Fruit fly (Drosophila melanogaster) ovary, adult (tissue): ENCODE data around the gene Gk2.

ENCODE experiments used
- CG17801 ChIP-seq: fragments of 200-800 bp; optimal IDR thresholded peaks from 2 replicates; lab custom pipeline; 2019; ENCODE audit warnings: missing biosample characterization, mild to moderate bottlenecking, missing genetic modification characterization, moderate library complexity; ENCODE audit not compliant: partially characterized antibody

Gene Gk2

dm6 chr3L:1730873-1731272, 7.3 kb upstream of the Gk2 start, which contains the start of gene drpr:
drpr (minus strand) TSS chr3L:1731107.
- TF ChIP-seq CG17801 = peak; percentile 45

DNA sequence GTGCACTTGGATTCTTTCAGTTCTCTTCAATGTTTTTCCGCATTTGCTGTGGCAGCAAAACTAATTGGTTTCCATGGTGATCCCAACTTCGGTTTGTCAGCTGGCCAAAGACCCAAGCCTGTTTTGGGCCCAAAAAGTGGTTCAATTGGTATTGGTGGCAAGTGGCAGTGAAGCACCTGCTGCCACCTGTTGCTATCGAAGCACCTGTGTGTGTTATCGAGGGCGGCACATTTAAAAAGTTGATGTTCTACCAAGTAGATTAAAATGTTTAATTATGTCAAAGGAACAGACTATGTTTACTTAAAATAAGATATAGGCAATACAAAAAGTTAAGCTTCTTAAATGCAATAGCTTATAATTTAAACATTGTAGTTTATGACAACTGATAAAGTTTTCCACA, 2.6 kb upstream of the Gk2 start, which contains the start of gene Oseg4:
TSS of gene Oseg4 (minus strand) at position 165 of the 400 bp plus-strand sequence.
- TF ChIP-seq CG17801 = no peak

DNA sequence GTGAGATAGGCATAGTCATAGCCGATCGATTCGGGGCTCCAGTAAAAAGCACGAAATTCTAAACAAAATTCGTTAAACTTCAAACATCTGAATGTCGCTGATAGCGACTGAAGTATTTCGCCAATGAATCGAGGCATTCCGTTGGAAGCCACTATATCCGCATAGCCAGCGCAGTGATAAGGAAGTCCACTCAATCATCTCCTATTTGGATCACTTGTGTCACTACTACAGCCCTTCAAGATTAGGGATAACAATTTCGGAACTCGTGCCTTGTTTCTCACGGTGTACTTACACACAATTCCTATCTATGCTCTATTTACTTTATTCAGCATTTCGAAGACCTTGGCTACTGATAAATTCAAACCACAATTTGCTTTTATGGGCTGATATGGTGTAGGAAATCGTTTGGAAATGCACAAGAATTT, 297 bp upstream of the Gk2 start, which contains the start of gene PIG-Wb:
TSS of gene PIG-Wb (minus strand) at position 209 of the 425 bp plus-strand sequence.
- TF ChIP-seq CG17801 = no peak

DNA sequence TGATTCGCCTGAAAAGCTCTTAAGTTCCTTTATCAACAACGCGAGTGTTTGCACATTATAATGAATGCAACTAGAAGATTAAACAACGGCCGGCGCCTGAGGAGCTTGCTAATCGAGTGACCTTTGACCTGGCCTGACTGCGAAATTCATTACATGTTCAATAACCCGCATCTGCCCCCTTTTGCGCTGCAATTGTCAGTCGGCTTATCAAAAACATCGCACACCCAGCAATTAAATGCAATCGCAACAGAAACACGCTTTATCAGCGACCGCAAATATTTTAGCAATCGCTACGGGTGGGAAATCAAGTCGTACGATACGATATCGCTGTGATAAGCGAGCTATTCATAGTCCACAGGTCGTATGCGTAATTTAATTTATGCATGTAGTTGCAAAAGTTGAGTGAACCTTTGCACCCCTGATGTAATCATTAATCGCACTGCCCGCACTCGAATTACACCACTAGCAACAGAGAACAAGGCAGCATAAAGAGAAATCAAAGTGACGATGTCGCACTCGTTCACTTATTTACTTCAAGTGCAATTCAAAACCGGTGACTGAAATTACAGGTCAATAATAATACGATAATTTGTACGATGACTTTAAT, 1.4 kb downstream of the Gk2 start:
- TF ChIP-seq CG17801 = peak; percentile 3

- TF ChIP-seq CG17801 = no peak
Observed at dm6 chr3L:1740129-1740975, 2.1 kb downstream of the Gk2 start.

dm6 chr3L:1741107-1741506, 2.9 kb downstream of the Gk2 start:
- TF ChIP-seq CG17801 = no peak

DNA sequence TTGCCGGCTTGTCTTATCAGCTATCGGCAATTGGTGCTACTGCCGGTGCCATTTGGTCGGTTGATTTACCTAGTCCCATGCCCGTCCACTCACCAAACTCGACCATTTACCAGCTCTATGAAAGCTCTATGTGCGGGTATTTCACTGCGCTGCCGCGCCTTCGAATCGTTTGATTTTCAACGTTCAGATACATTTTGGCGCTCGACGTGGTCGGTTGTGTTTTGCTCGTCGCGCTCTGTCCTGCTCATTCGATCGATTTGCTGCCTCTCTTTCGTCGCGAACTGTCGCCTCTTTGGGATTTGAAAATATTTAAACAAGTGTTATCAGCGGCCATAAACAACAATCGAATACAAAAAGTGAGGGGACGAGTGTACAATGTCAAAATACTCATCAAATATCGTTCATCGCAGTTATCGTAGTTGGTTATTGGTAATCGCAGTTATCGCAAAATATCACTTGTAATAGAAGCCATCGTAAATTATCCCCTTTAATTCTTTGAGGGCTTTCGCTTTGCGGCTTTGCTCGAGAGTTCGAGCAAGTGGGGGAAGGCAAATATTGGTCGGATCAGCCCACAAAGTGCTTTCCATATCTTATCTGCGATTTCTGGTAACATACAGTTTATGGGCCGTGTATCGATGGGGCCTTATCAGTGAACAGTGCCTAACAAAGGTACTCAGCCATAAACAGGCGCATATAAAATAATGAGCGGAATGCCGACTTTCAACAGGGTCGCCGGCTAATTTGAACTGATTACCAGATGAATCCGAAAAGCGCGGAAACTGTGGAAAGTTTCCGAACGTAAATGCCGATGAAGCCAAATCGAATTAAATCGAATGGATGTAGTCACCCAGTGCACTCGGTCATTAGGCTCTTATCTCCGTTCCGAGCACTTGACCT, 3.7 kb downstream of the Gk2 start:
- no peak for TF ChIP-seq CG17801

DNA sequence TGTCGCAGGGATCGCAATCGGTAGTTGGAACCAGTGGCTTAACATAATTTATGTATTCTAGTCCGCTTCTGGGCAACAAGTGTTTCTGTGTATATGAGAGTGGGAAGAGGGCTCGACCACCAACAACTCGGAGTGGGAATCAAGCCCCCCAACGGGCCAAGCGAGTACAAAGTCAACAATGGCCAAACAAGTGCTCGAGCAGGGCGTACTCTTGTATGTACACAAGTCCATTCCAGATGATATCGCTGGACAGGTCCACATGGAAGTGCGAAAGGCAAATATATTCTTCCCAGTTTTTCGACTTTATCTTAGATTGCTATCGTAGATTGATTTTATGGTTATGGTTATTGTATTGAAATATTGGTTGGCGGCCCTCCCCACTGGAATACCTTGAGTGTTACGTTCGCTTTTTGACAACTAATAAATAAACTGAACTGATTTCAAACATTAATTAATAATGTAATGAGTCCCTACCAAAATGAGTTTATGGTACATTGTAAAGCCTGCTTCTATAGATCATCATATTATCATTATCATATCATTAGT, 4.4 kb downstream of the Gk2 start:
- TF ChIP-seq CG17801 = no peak

DNA sequence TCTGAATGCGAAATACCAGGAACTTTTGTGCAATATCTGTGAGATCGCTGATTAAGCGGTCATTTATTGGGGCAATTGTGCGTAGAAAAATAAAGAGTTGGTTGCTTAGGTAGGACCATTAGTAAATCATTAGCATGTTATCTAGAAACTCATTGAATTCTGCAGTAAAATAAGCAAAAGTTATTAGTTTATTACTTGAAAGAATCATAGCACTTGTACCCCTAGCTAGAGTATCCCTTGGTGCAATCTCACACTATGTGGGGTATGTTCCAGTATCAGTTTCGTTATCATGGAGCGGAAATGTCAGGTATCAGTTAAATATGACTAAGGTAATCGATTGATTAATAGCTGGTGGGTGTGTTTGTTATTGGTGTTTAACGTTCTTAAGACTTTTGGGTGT, 7.2 kb downstream of the Gk2 start:
- no peak for TF ChIP-seq CG17801

dm6 chr3L:1746338-1747199, 8.4 kb downstream of the Gk2 start, which contains the start of gene CG13921:
CG13921 (plus strand) TSS chr3L:1746907.
- peak; percentile 98 for TF ChIP-seq CG17801

dm6 chr3L:1748218-1748617, 10.0 kb downstream of the Gk2 start:
- TF ChIP-seq CG17801 = no peak

- no peak for TF ChIP-seq CG17801
Observed at dm6 chr3L:1754262-1754661, 16.1 kb downstream of the Gk2 start.

DNA sequence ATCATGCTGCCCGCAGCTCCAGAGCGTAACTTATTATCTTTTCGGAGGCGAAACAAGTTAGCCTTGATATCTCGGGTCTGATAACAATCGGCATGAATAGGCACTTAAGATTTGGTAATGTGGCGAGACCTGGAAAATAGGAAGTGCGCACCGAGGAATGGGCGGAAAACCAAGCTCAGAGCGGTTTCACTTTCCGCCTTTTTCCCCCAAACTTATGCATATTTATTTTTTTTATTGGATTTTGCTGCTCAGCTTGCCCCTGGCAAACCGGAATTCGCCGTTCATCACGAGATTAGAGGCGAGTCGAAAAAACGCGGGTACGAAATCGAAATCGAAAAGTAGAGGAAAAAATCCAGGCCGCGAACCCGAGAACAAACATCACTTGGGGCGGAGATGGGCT, 16.7 kb downstream of the Gk2 start:
- no peak for TF ChIP-seq CG17801

DNA sequence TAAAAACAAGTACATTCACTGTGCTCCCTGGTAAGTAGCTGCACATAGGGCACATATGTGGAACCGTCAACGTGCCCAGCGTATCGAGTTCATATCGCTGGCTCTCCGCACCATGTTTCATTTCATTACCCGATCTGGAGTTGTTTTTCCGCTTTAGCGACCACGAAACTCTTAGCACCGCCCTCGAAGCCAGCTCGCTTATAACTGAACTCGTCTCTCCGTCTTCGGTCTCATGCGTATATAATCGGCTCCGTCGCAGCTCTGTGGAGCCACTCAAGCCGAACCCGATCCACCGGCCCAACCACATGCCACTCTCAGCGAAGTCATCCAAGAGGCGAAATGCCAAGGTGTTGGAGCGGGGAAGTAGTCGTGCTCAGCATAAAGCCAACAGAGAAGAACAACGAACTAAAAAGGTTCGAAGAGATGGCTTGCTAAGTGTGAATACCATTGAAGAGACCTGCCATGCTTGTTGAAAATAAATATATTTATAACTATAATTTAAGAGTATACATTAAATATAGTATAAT, 17.3 kb downstream of the Gk2 start, which contains the start of gene Cht2:
TSS of gene Cht2 (minus strand) at position 477 of the 527 bp plus-strand sequence.
- TF ChIP-seq CG17801 = peak; percentile 56

DNA sequence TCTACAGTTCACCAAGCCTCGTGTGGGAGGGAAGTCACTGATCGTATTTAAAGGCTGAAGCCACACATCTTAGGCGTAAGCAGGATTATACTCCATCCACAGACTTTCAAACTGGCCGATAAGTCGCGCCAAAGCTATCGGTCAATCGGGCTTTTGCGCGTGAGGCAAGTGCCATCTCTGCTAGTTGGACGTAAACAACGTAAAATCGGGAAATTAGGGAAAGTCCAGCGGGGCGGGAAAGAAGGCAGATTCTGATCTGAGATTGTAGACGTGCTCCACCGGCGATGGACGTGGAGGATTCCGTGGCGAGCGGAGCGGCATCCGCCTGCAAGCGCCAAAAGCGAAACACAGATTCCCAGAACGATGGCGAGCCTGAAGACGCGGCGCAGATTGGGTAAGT, 17.9 kb downstream of the Gk2 start, which contains the start of gene CG8001:
TSS of gene CG8001 (plus strand) at position 17 of the 400 bp plus-strand sequence.
- no peak for TF ChIP-seq CG17801
